Worm (Caenorhabditis elegans): ENCODE measurements around the gene irld-28.

irld-28 gene

DNA sequence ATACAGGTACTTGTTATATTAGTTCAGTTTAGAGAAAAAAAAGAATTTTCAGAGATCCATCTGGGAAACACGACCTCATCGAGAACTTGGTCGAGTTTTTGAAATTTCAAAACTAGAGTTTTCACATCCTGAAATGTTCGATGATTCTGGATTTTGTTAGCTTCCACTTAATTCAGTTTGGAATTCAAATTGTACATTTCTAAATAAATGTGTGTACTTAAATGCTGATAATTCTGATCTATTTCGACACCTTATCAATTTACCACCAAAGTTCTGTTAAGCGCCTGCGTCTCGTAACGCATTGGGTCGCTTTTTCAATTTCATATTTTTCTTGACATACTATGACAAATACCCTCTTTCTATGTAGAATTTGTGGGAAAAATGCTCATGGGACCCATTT, 41.5 kb downstream of the irld-28 start, which contains the start of gene nhr-226:
nhr-226 (plus strand) TSS at position 301 of the 400 bp plus-strand sequence.
- TF ChIP-seq unc-62 (GFP tag; optimal IDR thresholded peaks at IDR 0.05) = no peak

DNA sequence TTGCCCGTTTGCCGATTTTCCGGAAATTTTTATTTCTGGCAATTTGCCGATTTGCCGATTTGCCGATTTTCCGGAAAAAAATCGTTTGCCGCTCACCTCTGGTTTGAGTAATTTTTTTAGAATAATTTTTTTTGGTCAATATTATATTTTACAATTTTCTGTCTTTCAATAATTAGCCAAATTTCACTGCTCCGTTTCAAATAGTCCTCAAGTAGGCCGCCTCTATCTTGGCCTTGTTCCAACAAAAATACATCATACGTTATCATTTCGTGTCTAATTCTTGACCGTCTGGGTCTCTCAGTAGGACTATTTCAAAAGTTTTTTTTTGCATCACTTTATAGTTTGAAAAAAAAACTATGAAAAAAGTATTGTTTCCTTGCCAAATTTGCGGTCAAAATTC, 43.8 kb downstream of the irld-28 start, which contains the start of gene nhr-115:
nhr-115 (plus strand) TSS at position 301 of the 400 bp plus-strand sequence.
- TF ChIP-seq unc-62 (GFP tag; optimal IDR thresholded peaks at IDR 0.05) = no peak

DNA sequence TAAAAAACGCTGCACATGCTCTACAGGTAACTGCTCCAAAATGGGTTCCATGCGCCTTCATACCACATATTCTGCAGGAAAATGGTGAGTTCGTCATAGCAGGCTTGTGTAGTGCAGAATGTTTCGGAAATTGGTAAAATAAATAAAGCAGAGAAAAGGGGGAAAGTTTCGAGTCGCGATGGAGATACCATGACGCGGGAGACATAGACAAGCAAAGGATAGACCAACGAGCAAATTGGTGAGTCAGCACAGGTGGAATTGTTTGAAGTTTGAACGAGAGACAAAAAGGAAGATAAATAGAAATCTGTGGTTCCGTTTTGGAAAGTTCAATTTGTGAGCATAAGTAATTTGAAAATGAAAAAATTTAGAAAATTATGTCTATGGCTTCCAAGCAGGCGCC, 45.7 kb downstream of the irld-28 start, which contains the start of gene nhr-225:
nhr-225 (minus strand) TSS at position 146 of the 400 bp plus-strand sequence.
- no peak for TF ChIP-seq unc-62 (GFP tag; optimal IDR thresholded peaks at IDR 0.05)

DNA sequence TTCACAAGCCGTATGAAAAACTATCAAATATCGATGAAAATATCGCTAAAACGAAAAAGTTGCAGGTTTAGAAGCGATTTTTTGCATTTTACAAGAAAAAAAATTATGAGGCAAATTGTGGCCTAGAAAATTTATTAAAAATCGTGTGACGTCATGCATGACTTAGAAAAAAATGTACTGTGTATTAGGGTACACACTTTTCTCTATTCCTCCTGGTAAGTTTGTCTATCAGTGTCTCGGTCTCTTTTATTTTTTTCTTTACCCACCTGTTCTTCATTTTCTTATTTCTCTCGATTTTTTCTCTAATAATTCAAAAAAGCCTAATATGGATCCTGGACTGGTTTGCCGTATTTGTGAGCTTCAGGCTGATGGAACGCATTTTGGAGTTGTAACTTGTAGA, 50.9 kb downstream of the irld-28 start, which contains the start of gene nhr-227:
nhr-227 (plus strand) TSS at position 326 of the 400 bp plus-strand sequence.
- TF ChIP-seq unc-62 (GFP tag; optimal IDR thresholded peaks at IDR 0.05) = no peak
